Fruit fly (Drosophila melanogaster) whole organism, adult: ENCODE measurements around the gene CG43248.

ENCODE experiments used
- CG11617 ChIP-seq: fragments of 200-800 bp; sonication (Bioruptor generic); optimal IDR thresholded peaks from 2 replicates; lab custom pipeline; 2017; ENCODE audit warnings: mild to moderate bottlenecking, missing biosample characterization, missing genetic modification reagents, missing genetic modification characterization
- CG12768 ChIP-seq: fragments of 200-800 bp; sonication (Bioruptor generic); optimal IDR thresholded peaks from 2 replicates; lab custom pipeline; 2017; ENCODE audit warnings: missing biosample characterization, missing genetic modification characterization, mild to moderate bottlenecking, moderate library complexity, missing genetic modification reagents
- CG14711 ChIP-seq: fragments of 200-800 bp; sonication (Bioruptor generic); optimal IDR thresholded peaks from 2 replicates; lab custom pipeline; 2018; ENCODE audit warnings: missing biosample characterization, mild to moderate bottlenecking, missing genetic modification characterization, moderate library complexity
- CG1620 ChIP-seq: fragments of 200-800 bp; sonication (Bioruptor generic); optimal IDR thresholded peaks from 2 replicates; lab custom pipeline; 2016; ENCODE audit warnings: missing biosample characterization, missing genetic modification characterization
- CG33017 ChIP-seq: fragments of 200-800 bp; sonication (Bioruptor generic); optimal IDR thresholded peaks from 2 replicates; lab custom pipeline; 2018; ENCODE audit warnings: missing biosample characterization, mild to moderate bottlenecking, missing genetic modification characterization, moderate library complexity
- CG5204 ChIP-seq: fragments of 200-800 bp; sonication (Bioruptor generic); optimal IDR thresholded peaks from 2 replicates; lab custom pipeline; 2016; ENCODE audit warnings: missing biosample characterization, missing genetic modification characterization
- CG7045 ChIP-seq: fragments of 200-800 bp; sonication (Bioruptor generic); optimal IDR thresholded peaks from 2 replicates; lab custom pipeline; 2017; ENCODE audit warnings: missing biosample characterization, mild to moderate bottlenecking, missing genetic modification characterization
- CG7101 ChIP-seq: fragments of 200-800 bp; sonication (Bioruptor generic); optimal IDR thresholded peaks from 2 replicates; lab custom pipeline; 2018; ENCODE audit warnings: missing biosample characterization, mild to moderate bottlenecking, missing genetic modification characterization, moderate library complexity
- Clk ChIP-seq: fragments of 200-800 bp; sonication (Bioruptor generic); optimal IDR thresholded peaks from 2 replicates; lab custom pipeline; 2017; ENCODE audit warnings: missing biosample characterization, missing genetic modification characterization
- Crg-1 ChIP-seq: fragments of 200-800 bp; sonication (Bioruptor generic); optimal IDR thresholded peaks from 2 replicates; lab custom pipeline; 2016; ENCODE audit warnings: missing biosample characterization, missing genetic modification characterization
- Hr96 ChIP-seq: fragments of 200-800 bp; sonication (Bioruptor generic); optimal IDR thresholded peaks from 2 replicates; lab custom pipeline; 2016; ENCODE audit warnings: missing biosample characterization, missing genetic modification characterization
- Mnt ChIP-seq: fragments of 200-800 bp; sonication (Bioruptor generic); optimal IDR thresholded peaks from 2 replicates; lab custom pipeline; 2016; ENCODE audit warnings: missing biosample characterization, mild to moderate bottlenecking, missing genetic modification characterization
- bab1 ChIP-seq: fragments of 200-800 bp; sonication (Bioruptor generic); optimal IDR thresholded peaks from 3 replicates; lab custom pipeline; 2019; ENCODE audit warnings: missing biosample characterization, mild to moderate bottlenecking, missing genetic modification characterization, moderate library complexity
- cic ChIP-seq: fragments of 200-800 bp; sonication (Bioruptor generic); optimal IDR thresholded peaks from 2 replicates; lab custom pipeline; 2017; ENCODE audit warnings: missing biosample characterization, mild to moderate bottlenecking, missing genetic modification characterization, moderate library complexity
- cnc ChIP-seq, 2 experiments: fragments of >200 bp; optimal IDR thresholded peaks; 2 replicates each; lab custom pipeline; 2017
- kay ChIP-seq: fragments of 200-800 bp; sonication (Bioruptor generic); peaks from one replicate; lab custom pipeline; 2016; ENCODE audit warnings: missing biosample characterization, missing genetic modification characterization, borderline replicate concordance
- ovo ChIP-seq: fragments of 200-800 bp; sonication (Bioruptor generic); optimal IDR thresholded peaks from 2 replicates; lab custom pipeline; 2016; ENCODE audit warnings: missing biosample characterization, missing genetic modification characterization
- pad ChIP-seq: fragments of 200-800 bp; sonication (Bioruptor generic); optimal IDR thresholded peaks from 3 replicates; lab custom pipeline; 2017; ENCODE audit warnings: missing biosample characterization, missing genetic modification characterization, mild to moderate bottlenecking, moderate library complexity, missing genetic modification reagents
- tj ChIP-seq: fragments of 200-800 bp; sonication (Bioruptor generic); optimal IDR thresholded peaks from 3 replicates; lab custom pipeline; 2017; ENCODE audit warnings: missing biosample characterization, mild to moderate bottlenecking, missing genetic modification characterization, moderate library complexity
- toe ChIP-seq: fragments of 200-800 bp; sonication (Bioruptor generic); optimal IDR thresholded peaks from 2 replicates; lab custom pipeline; 2016; ENCODE audit warnings: missing biosample characterization, missing genetic modification characterization

Gene CG43248

DNA sequence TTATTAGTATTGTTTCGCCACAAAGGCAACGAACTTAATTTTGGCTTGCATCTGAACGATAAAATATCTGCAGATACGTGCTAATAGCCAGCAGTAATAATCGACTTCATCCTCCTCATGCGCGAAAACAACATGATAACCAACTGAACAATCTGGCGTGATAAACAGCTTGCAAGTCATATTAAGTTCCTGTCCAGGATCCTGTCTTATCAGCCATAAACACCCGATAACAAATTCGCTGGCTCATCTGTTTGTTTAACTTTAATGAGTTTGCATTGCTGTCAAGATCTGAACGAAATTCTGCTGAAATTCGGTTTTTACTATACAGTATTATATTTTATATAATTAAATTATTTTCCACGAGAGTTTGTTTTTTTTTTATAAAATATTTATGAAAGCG is 18.0 kb downstream of the CG43248 start:
- TF ChIP-seq toe (GFP tag; lab: Kevin White, UChicago) (no peak), CG7101 (tag; lab: Kevin White, UChicago) (no peak), Mnt (no peak), bab1 (GFP tag; lab: Kevin White, UChicago) (no peak), tj (peak; percentile 78), cnc (optimal IDR thresholded peaks at IDR 0.05; lab: Kevin White, UChicago) (peak in 1 of 2 experiments; percentile 64), CG1620 (GFP tag; lab: Kevin White, UChicago) (no peak), CG11617 (no peak), CG5204 (GFP tag; lab: Kevin White, UChicago) (no peak)

DNA sequence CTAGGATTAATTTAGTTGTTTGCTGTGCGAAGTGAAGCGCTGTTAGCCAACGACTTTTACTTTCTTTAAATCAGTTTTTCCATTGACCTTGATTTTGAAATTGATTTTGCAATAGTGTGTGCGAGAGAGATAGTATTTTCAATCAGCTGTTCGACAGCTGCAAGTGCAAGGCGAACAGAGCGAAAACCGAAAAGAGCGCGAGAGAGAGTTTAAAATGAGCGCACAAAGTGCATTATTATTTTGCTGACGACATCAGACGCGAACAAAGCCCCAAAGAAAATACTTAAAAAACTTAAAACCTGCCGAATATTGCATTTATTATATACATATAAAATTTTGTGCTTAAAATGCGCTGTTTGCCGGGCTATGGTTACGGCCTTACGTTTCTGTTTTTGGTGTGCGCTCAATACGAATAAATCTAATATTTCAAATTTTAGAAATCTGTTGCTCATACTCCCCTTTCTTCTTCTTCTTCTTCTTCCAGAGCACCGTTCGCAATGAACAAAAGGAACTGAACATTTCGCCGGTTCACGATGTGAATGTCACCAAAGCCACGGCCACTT is 19.5 kb downstream of the CG43248 start:
- TF ChIP-seq cic (peak; percentile 65), tj (peak; percentile 98), CG12768 (GFP tag; lab: Kevin White, UChicago) (peak; percentile 42), pad (GFP tag; lab: Kevin White, UChicago) (peak; percentile 41), CG11617 (peak; percentile 55), cnc (optimal IDR thresholded peaks at IDR 0.05; lab: Kevin White, UChicago) (no peak), CG14711 (no peak), kay (peak; percentile 98), toe (GFP tag; lab: Kevin White, UChicago) (no peak), ovo (GFP tag; lab: Kevin White, UChicago) (no peak), CG33017 (tag; lab: Kevin White, UChicago) (peak; percentile 57), Clk (GFP tag; lab: Kevin White, UChicago) (no peak), Hr96 (GFP tag; lab: Kevin White, UChicago) (no peak), bab1 (GFP tag; lab: Kevin White, UChicago) (peak; percentile 37), Crg-1 (GFP tag; lab: Kevin White, UChicago) (no peak), CG7101 (tag; lab: Kevin White, UChicago) (no peak), Mnt (peak; percentile 44)

DNA sequence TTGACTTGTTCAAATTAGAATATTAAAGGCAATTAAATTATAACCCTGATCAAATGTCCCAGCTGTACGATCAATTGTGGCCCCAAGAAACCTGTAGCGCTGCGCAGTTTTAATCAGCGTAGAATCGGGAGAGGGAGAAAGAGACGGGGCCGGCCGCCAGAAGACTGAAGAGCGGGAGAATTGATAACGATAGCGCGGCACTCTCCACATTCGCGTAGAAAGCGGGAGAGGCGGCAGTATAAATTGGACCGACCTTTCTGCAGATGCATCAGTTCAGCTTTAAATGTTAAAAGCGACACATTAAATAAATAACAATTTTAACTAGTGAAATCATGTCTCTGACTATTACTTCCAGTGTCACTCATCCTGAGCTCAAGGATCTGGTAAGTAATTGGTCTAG is 20.5 kb downstream of the CG43248 start, which contains the start of gene MsrA:
TSS of gene MsrA (plus strand) at position 266 of the 400 bp plus-strand sequence.
- TF ChIP-seq kay (peak; percentile 31), Hr96 (GFP tag; lab: Kevin White, UChicago) (peak; percentile 2), tj (peak; percentile 80), bab1 (GFP tag; lab: Kevin White, UChicago) (peak; percentile 36), CG33017 (tag; lab: Kevin White, UChicago) (peak; percentile 12), pad (GFP tag; lab: Kevin White, UChicago) (no peak), cnc (optimal IDR thresholded peaks at IDR 0.05; lab: Kevin White, UChicago) (no peak), CG7101 (tag; lab: Kevin White, UChicago) (peak; percentile 20), Mnt (peak; percentile 51), cic (peak; percentile 49)

DNA sequence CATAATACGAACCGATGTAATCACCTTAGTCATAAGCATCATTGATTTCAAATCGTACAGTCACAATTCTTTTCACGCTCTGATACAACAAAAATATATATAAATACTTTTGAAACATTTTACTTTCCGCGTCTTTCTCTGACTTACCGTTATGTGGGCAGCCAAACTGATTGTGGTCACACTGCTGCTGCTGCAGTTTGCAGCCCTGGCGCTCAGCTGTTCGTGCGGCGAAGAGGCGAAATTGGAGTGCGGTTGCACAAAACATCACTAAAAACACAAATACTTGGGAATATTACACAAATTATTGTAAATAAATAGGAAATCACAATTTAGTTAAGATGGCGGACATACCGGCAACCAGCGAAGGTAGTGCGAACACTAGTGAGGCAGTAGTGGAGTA is 21.9 kb downstream of the CG43248 start, which contains the start of the genes gdl and gdl-ORF39:
TSS of gene gdl (plus strand) at position 48 of the 400 bp plus-strand sequence.
TSS of gene gdl-ORF39 (plus strand) at position 48 of the 400 bp plus-strand sequence.
- peak; percentile 54 for TF ChIP-seq bab1 (GFP tag; lab: Kevin White, UChicago)
- no peak for TF ChIP-seq CG7101 (tag; lab: Kevin White, UChicago)
- no peak for TF ChIP-seq pad (GFP tag; lab: Kevin White, UChicago)
- peak; percentile 54 for TF ChIP-seq Mnt

DNA sequence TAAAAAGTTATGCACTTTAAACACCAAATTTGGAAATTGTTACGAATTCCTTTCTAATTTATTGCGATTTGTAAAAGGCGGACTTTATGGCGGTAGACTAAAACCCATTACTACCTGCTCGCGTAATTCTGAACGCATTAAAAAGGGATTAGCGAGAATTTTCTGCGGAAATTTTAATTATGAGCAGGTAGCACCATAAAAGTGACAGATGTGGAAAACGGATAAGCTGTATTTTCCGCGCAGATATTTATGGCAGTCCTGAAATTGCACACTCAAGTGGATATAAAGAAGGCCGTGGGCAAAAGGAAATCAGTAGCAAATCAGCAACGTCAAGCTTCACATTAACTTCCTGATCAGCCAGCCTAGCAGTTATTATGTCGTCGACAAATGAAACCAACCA is 22.5 kb downstream of the CG43248 start, which contains the start of gene Z600:
TSS of gene Z600 (plus strand) at position 312 of the 400 bp plus-strand sequence.
- TF ChIP-seq Crg-1 (GFP tag; lab: Kevin White, UChicago) (no peak), ovo (GFP tag; lab: Kevin White, UChicago) (no peak), CG14711 (no peak), CG12768 (GFP tag; lab: Kevin White, UChicago) (no peak), bab1 (GFP tag; lab: Kevin White, UChicago) (no peak), Mnt (no peak), CG33017 (tag; lab: Kevin White, UChicago) (no peak), cic (no peak), kay (no peak), Clk (GFP tag; lab: Kevin White, UChicago) (no peak), CG7101 (tag; lab: Kevin White, UChicago) (no peak), CG11617 (no peak), Hr96 (GFP tag; lab: Kevin White, UChicago) (no peak), tj (no peak), CG5204 (GFP tag; lab: Kevin White, UChicago) (no peak), pad (GFP tag; lab: Kevin White, UChicago) (no peak), toe (GFP tag; lab: Kevin White, UChicago) (no peak), CG1620 (GFP tag; lab: Kevin White, UChicago) (no peak), CG7045 (GFP tag; lab: Kevin White, UChicago) (no peak)

DNA sequence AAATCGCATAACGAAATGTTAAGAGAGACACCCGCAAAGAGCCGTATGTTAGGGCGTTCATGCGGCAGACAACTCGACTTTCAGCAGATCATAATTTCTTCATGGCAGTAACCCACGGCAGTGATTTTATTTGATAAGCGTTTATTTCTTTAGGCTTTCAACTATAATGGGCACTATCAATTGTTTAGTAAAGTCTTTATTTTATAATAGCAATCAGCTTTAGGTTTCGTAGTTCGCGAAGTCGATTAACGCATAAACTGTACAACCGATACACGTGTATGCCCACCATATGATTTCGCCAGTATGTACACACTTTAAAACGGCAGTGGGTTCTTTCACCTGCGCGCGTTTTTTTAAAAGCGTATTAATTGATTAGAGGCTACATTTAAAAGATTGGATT is 23.0 kb downstream of the CG43248 start, which contains the start of gene CG7841:
TSS of gene CG7841 (minus strand) at position 20 of the 400 bp plus-strand sequence.
- TF ChIP-seq ovo (GFP tag; lab: Kevin White, UChicago) (peak; percentile 91), kay (peak; percentile 98), cnc (optimal IDR thresholded peaks at IDR 0.05; lab: Kevin White, UChicago) (no peak), CG14711 (peak; percentile 97), toe (GFP tag; lab: Kevin White, UChicago) (no peak), CG11617 (peak; percentile 99), bab1 (GFP tag; lab: Kevin White, UChicago) (peak; percentile 99), CG7101 (tag; lab: Kevin White, UChicago) (peak; percentile 99), pad (GFP tag; lab: Kevin White, UChicago) (peak; percentile 90), cic (peak; percentile 87), CG1620 (GFP tag; lab: Kevin White, UChicago) (peak; percentile 90), CG33017 (tag; lab: Kevin White, UChicago) (peak; percentile 99), CG7045 (GFP tag; lab: Kevin White, UChicago) (peak; percentile 99), CG5204 (GFP tag; lab: Kevin White, UChicago) (no peak), Clk (GFP tag; lab: Kevin White, UChicago) (peak; percentile 96), Mnt (peak; percentile 99), CG12768 (GFP tag; lab: Kevin White, UChicago) (peak; percentile 99), Hr96 (GFP tag; lab: Kevin White, UChicago) (peak; percentile 98), tj (peak; percentile 89), Crg-1 (GFP tag; lab: Kevin White, UChicago) (peak; percentile 95)
